Fruit fly (Drosophila melanogaster): Measurements from ENCODE around the gene CG18858.

CG18858 gene

dm6 chr2L:20428756-20429408 is 30.0 kb downstream of the CG18858 start (continued):
- no peak for TF ChIP-seq pdm3 (GFP tag; optimal IDR thresholded peaks at IDR 0.05)
- TF ChIP-seq Sox14 (GFP tag; optimal IDR thresholded peaks at IDR 0.05): peak; percentile 51
- peak; percentile 5 for TF ChIP-seq Hr4 (GFP tag; optimal IDR thresholded peaks at IDR 0.05)
- no peak for TF ChIP-seq eg (GFP tag; IDR thresholded peaks at IDR 0.05)
- TF ChIP-seq spab (GFP tag; optimal IDR thresholded peaks at IDR 0.05): no peak
- TF ChIP-seq Ets21C (GFP tag; optimal IDR thresholded peaks at IDR 0.05): no peak
- no peak for TF ChIP-seq svp (GFP tag)
- TF ChIP-seq Blimp-1 (GFP tag; optimal IDR thresholded peaks at IDR 0.05): no peak
- TF ChIP-seq CG1621 (tag; optimal IDR thresholded peaks at IDR 0.05): no peak

dm6 chr2L:20428382-20428755 is 30.5 kb downstream of the CG18858 start:
- no peak for TF ChIP-seq CG6792 (GFP tag; optimal IDR thresholded peaks at IDR 0.05)
- TF ChIP-seq CG11762 (GFP tag; optimal IDR thresholded peaks at IDR 0.05; ENCODE audit: insufficient read depth): no peak
- TF ChIP-seq CG10669 (GFP tag; optimal IDR thresholded peaks at IDR 0.05): no peak
- TF ChIP-seq CG11902 (GFP tag; optimal IDR thresholded peaks at IDR 0.05): no peak
- no peak for TF ChIP-seq CG8119 (GFP tag; IDR thresholded peaks at IDR 0.05)
- no peak for TF ChIP-seq CG8632 (GFP tag; optimal IDR thresholded peaks at IDR 0.05)

- TF ChIP-seq CG9139 (GFP tag; optimal IDR thresholded peaks at IDR 0.05): no peak
- TF ChIP-seq Hr39 (GFP tag; optimal IDR thresholded peaks at IDR 0.05): no peak
- no peak for TF ChIP-seq CG10669 (GFP tag; optimal IDR thresholded peaks at IDR 0.05)
- TF ChIP-seq CG6163 (GFP tag; IDR thresholded peaks at IDR 0.05): 0 out of 3 replicates have a peak, but pooled peaks have one; percentile 22
- TF ChIP-seq ss (GFP tag; optimal IDR thresholded peaks at IDR 0.05): peak in 1 of 2 experiments; percentile 11
Observed at dm6 chr2L:20427401-20427800, 31.5 kb downstream of the CG18858 start.

dm6 chr2L:20425854-20426396 is 33.0 kb downstream of the CG18858 start, which contains the start of gene CG31688:
TSS of gene CG31688 (plus strand) at chr2L:20426199.
- peak; percentile 9 for TF ChIP-seq Eip78C (GFP tag)
- no peak for TF ChIP-seq Blimp-1 (GFP tag; optimal IDR thresholded peaks at IDR 0.05)

dm6 chr2L:20424560-20424959 is 34.3 kb downstream of the CG18858 start, which contains the start of gene CG15130:
TSS of gene CG15130 (minus strand) at chr2L:20424660.
- no peak for TF ChIP-seq pdm3 (GFP tag; optimal IDR thresholded peaks at IDR 0.05)
- no peak for TF ChIP-seq CG8319 (GFP tag; optimal IDR thresholded peaks at IDR 0.05)
- no peak for TF ChIP-seq acj6 (GFP tag; optimal IDR thresholded peaks at IDR 0.05)
- TF ChIP-seq lz (GFP tag; optimal IDR thresholded peaks at IDR 0.05): no peak
- no peak for TF ChIP-seq eg (GFP tag; IDR thresholded peaks at IDR 0.05)
- TF ChIP-seq CG10669 (GFP tag; optimal IDR thresholded peaks at IDR 0.05): no peak
- no peak for TF ChIP-seq CG10631 (GFP tag; optimal IDR thresholded peaks at IDR 0.05)
- no peak for TF ChIP-seq Blimp-1 (GFP tag; optimal IDR thresholded peaks at IDR 0.05)
- no peak for TF ChIP-seq CG32006 (GFP tag; optimal IDR thresholded peaks at IDR 0.05)
- TF ChIP-seq salr (GFP tag; optimal IDR thresholded peaks at IDR 0.05): no peak
- no peak for TF ChIP-seq achi (GFP tag; optimal IDR thresholded peaks at IDR 0.05)

dm6 chr2L:20420035-20420434 is 38.8 kb downstream of the CG18858 start:
- TF ChIP-seq topi (GFP tag; optimal IDR thresholded peaks at IDR 0.05) (no peak), pdm3 (GFP tag; optimal IDR thresholded peaks at IDR 0.05) (no peak), vri (GFP tag; optimal IDR thresholded peaks at IDR 0.05) (no peak), fd85E (GFP tag; optimal IDR thresholded peaks at IDR 0.05) (no peak), Smox (GFP tag; optimal IDR thresholded peaks at IDR 0.05) (no peak), achi (GFP tag; optimal IDR thresholded peaks at IDR 0.05) (no peak), fkh (GFP tag; optimal IDR thresholded peaks at IDR 0.05) (no peak), salr (GFP tag; optimal IDR thresholded peaks at IDR 0.05) (no peak), Sox15 (GFP tag; optimal IDR thresholded peaks at IDR 0.05) (no peak), Sox14 (GFP tag; optimal IDR thresholded peaks at IDR 0.05) (no peak), svp (GFP tag) (no peak), CG8632 (GFP tag; optimal IDR thresholded peaks at IDR 0.05) (no peak), Gug (GFP tag; IDR thresholded peaks at IDR 0.05) (no peak)

Measured in whole organism, prepupa.